Fruit fly (Drosophila melanogaster) whole organism, embryonic: Measurements from ENCODE around the gene CG12992.
A peak's percentile ranks its signal among the peaks of the same experiment; 100 is the strongest.

Experiments used
- Atf-2 ChIP-seq: fragments of 200-800 bp; sonication (Bioruptor generic); optimal IDR thresholded peaks from 2 replicates; lab custom pipeline; 2016; ENCODE audit warnings: missing biosample characterization, missing genetic modification characterization
- Bdp1 ChIP-seq: fragments of 200-800 bp; sonication (Bioruptor generic); optimal IDR thresholded peaks from 3 replicates; lab custom pipeline; 2016; ENCODE audit warnings: missing biosample characterization, missing genetic modification characterization
- CG1024 ChIP-seq: fragments of 200-800 bp; sonication (Bioruptor generic); IDR thresholded peaks from 2 replicates; pipeline ENCODE4 v1.3.6; 2022; ENCODE audit warnings: missing biosample characterization, missing genetic modification characterization
- CG10366 ChIP-seq: fragments of 200-800 bp; sonication (Bioruptor generic); IDR thresholded peaks from 2 replicates; pipeline ENCODE4 v1.3.6; 2022; ENCODE audit warnings: missing biosample characterization, missing genetic modification characterization
- CG13296 ChIP-seq: fragments of 200-800 bp; sonication (Bioruptor generic); optimal IDR thresholded peaks from 3 replicates; lab custom pipeline; 2018; ENCODE audit warnings: missing biosample characterization, mild to moderate bottlenecking, missing genetic modification characterization
- CG15073 ChIP-seq: fragments of 200-800 bp; sonication (Bioruptor generic); optimal IDR thresholded peaks from 2 replicates; lab custom pipeline; 2016; ENCODE audit warnings: missing biosample characterization, missing genetic modification characterization
- CG15514 ChIP-seq: fragments of 200-800 bp; sonication (Bioruptor generic); optimal IDR thresholded peaks from 3 replicates; lab custom pipeline; 2017; ENCODE audit warnings: missing biosample characterization, missing genetic modification characterization, mild to moderate bottlenecking, moderate library complexity, missing genetic modification reagents
- CG18011 ChIP-seq: fragments of 200-800 bp; sonication (Bioruptor generic); optimal IDR thresholded peaks from 2 replicates; lab custom pipeline; 2017; ENCODE audit warnings: missing biosample characterization, missing genetic modification characterization, mild to moderate bottlenecking, moderate library complexity, missing genotype
- CG18476 ChIP-seq: fragments of 200-800 bp; sonication (Bioruptor generic); optimal IDR thresholded peaks from 2 replicates; lab custom pipeline; 2016; ENCODE audit warnings: missing biosample characterization, mild to moderate bottlenecking, missing genetic modification characterization
- CG18764 ChIP-seq: fragments of 200-800 bp; sonication (Bioruptor generic); optimal IDR thresholded peaks from 3 replicates; lab custom pipeline; 2016; ENCODE audit warnings: missing biosample characterization, missing genetic modification characterization
- CG31441 ChIP-seq: fragments of 200-800 bp; sonication (Bioruptor generic); IDR thresholded peaks from 2 replicates; pipeline ENCODE4 v1.3.6; 2022; ENCODE audit warnings: missing biosample characterization, missing genetic modification characterization
- CG33213 ChIP-seq: fragments of 200-800 bp; sonication (Bioruptor generic); optimal IDR thresholded peaks from 3 replicates; lab custom pipeline; 2016; ENCODE audit warnings: missing biosample characterization, missing genetic modification characterization
- CG33557 ChIP-seq: fragments of 200-800 bp; sonication (Bioruptor generic); optimal IDR thresholded peaks from 2 replicates; lab custom pipeline; 2019; ENCODE audit warnings: missing biosample characterization, mild to moderate bottlenecking, missing genetic modification characterization, moderate library complexity
- CG42726 ChIP-seq: fragments of 200-800 bp; sonication (Bioruptor generic); IDR thresholded peaks from 2 replicates; pipeline ENCODE4 v1.3.6; 2022; ENCODE audit warnings: missing biosample characterization, missing genetic modification characterization; ENCODE audit not compliant: partially characterized antibody
- CG4404 ChIP-seq: fragments of 200-800 bp; sonication (Bioruptor generic); IDR thresholded peaks from 2 replicates; pipeline ENCODE4 v1.3.6; 2022; ENCODE audit warnings: missing biosample characterization, missing genetic modification characterization
- CG8281 ChIP-seq: fragments of 200-800 bp; sonication (Bioruptor generic); optimal IDR thresholded peaks from 2 replicates; lab custom pipeline; 2018; ENCODE audit warnings: missing biosample characterization, mild to moderate bottlenecking, missing genetic modification characterization, moderate library complexity
- CG8478 ChIP-seq: fragments of >200 bp; optimal IDR thresholded peaks from 2 replicates; lab custom pipeline; 2018
- CG9609 ChIP-seq: fragments of 200-800 bp; sonication (Bioruptor generic); optimal IDR thresholded peaks from 3 replicates; lab custom pipeline; 2016; ENCODE audit warnings: missing biosample characterization, missing genetic modification characterization
- CoRest ChIP-seq: fragments of 200-800 bp; sonication (Bioruptor generic); optimal IDR thresholded peaks from 3 replicates; lab custom pipeline; 2018; ENCODE audit warnings: missing biosample characterization, mild to moderate bottlenecking, missing genetic modification characterization, moderate library complexity
- Gug ChIP-seq: fragments of 200-800 bp; sonication (Bioruptor generic); IDR thresholded peaks from 4 replicates; pipeline ENCODE4 v1.3.6; 2022; ENCODE audit warnings: missing biosample characterization, missing genetic modification characterization
- H2.0 ChIP-seq: fragments of 200-800 bp; sonication (Bioruptor generic); IDR thresholded peaks from 2 replicates; pipeline ENCODE4 v1.3.6; 2022; ENCODE audit warnings: missing biosample characterization, missing genetic modification characterization
- HLHmδ ChIP-seq: fragments of 200-800 bp; sonication (Bioruptor generic); optimal IDR thresholded peaks from 2 replicates; lab custom pipeline; 2018; ENCODE audit warnings: missing biosample characterization, mild to moderate bottlenecking, missing genetic modification characterization, moderate library complexity
- Hand ChIP-seq: fragments of 200-800 bp; sonication (Bioruptor generic); optimal IDR thresholded peaks from 2 replicates; lab custom pipeline; 2017; ENCODE audit warnings: mild to moderate bottlenecking, missing biosample characterization, missing genetic modification reagents, missing genetic modification characterization
- Neu2 ChIP-seq: fragments of 200-800 bp; sonication (Bioruptor generic); optimal IDR thresholded peaks from 3 replicates; lab custom pipeline; 2016; ENCODE audit warnings: missing biosample characterization, missing genetic modification characterization, borderline replicate concordance
- Nf-YA ChIP-seq: fragments of 200-800 bp; sonication (Bioruptor generic); IDR thresholded peaks from 2 replicates; pipeline ENCODE4 v1.3.6; 2022; ENCODE audit warnings: missing biosample characterization, missing genetic modification characterization
- Nf-YB ChIP-seq: fragments of 200-800 bp; sonication (Bioruptor generic); optimal IDR thresholded peaks from 3 replicates; lab custom pipeline; 2019; ENCODE audit warnings: missing biosample characterization, mild to moderate bottlenecking, missing genetic modification characterization, moderate library complexity
- Oaz ChIP-seq: fragments of 200-800 bp; sonication (Bioruptor generic); IDR thresholded peaks from 2 replicates; pipeline ENCODE4 v1.3.6; 2022; ENCODE audit warnings: missing biosample characterization, missing genetic modification characterization
- Usf ChIP-seq: fragments of 200-800 bp; sonication (Bioruptor generic); optimal IDR thresholded peaks from 2 replicates; lab custom pipeline; 2017; ENCODE audit warnings: missing genotype, missing biosample characterization, missing genetic modification characterization
- ap ChIP-seq: fragments of 200-800 bp; sonication (Bioruptor generic); IDR thresholded peaks from 2 replicates; pipeline ENCODE4 v1.3.6; 2022; ENCODE audit warnings: missing biosample characterization, missing genetic modification characterization
- br ChIP-seq: fragments of >200 bp; optimal IDR thresholded peaks from 2 replicates; lab custom pipeline; 2017
- btn ChIP-seq: fragments of 200-800 bp; sonication (Bioruptor generic); optimal IDR thresholded peaks from 2 replicates; lab custom pipeline; 2016; ENCODE audit warnings: missing biosample characterization, missing genetic modification characterization
- crc ChIP-seq: fragments of 200-800 bp; sonication (Bioruptor generic); optimal IDR thresholded peaks from 2 replicates; lab custom pipeline; 2016; ENCODE audit warnings: missing biosample characterization, missing genetic modification characterization
- dimm ChIP-seq: fragments of 200-800 bp; sonication (Bioruptor generic); IDR thresholded peaks from 2 replicates; pipeline ENCODE4 v1.3.6; 2022; ENCODE audit warnings: missing biosample characterization, missing genetic modification characterization
- dmrt11E ChIP-seq: fragments of 200-800 bp; sonication (Bioruptor generic); optimal IDR thresholded peaks from 3 replicates; lab custom pipeline; 2018; ENCODE audit warnings: missing biosample characterization, mild to moderate bottlenecking, missing genetic modification characterization, moderate library complexity
- dysf ChIP-seq: fragments of 200-800 bp; sonication (Bioruptor generic); IDR thresholded peaks from 3 replicates; pipeline ENCODE4 v1.3.6; 2022; ENCODE audit warnings: missing biosample characterization, missing genetic modification characterization
- emc ChIP-seq: fragments of 200-800 bp; sonication (Bioruptor generic); optimal IDR thresholded peaks from 2 replicates; lab custom pipeline; 2016; ENCODE audit warnings: missing biosample characterization, missing genetic modification characterization
- esg ChIP-seq: fragments of 200-800 bp; sonication (Bioruptor generic); conservative IDR thresholded peaks from 2 replicates; pipeline ENCODE4 v1.3.6; 2022; ENCODE audit warnings: missing biosample characterization, missing genetic modification characterization
- eyg ChIP-seq: fragments of 200-800 bp; sonication (Bioruptor generic); optimal IDR thresholded peaks from 3 replicates; lab custom pipeline; 2016; ENCODE audit warnings: missing biosample characterization, missing genetic modification characterization
- gro ChIP-seq: fragments of 200-800 bp; sonication (Bioruptor generic); optimal IDR thresholded peaks from 2 replicates; lab custom pipeline; 2016; ENCODE audit warnings: missing biosample characterization, missing genetic modification characterization
- hb ChIP-seq: fragments of 200-800 bp; sonication (Bioruptor generic); IDR thresholded peaks from 3 replicates; pipeline ENCODE4 v1.3.6; 2022; ENCODE audit warnings: missing biosample characterization, missing genetic modification characterization; ENCODE audit not compliant: partially characterized antibody
- jigr1 ChIP-seq: fragments of 200-800 bp; sonication (Bioruptor generic); IDR thresholded peaks from 3 replicates; pipeline ENCODE4 v1.3.6; 2022; ENCODE audit warnings: missing biosample characterization, missing genetic modification characterization
- klu ChIP-seq: fragments of 200-800 bp; sonication (Bioruptor generic); IDR thresholded peaks from 2 replicates; pipeline ENCODE4 v1.3.6; 2022; ENCODE audit warnings: missing biosample characterization, missing genetic modification characterization
- nerfin-1 ChIP-seq: fragments of 200-800 bp; sonication (Bioruptor generic); optimal IDR thresholded peaks from 3 replicates; lab custom pipeline; 2019; ENCODE audit warnings: missing biosample characterization, mild to moderate bottlenecking, missing genetic modification characterization, moderate library complexity
- nom ChIP-seq: fragments of 200-800 bp; sonication (Bioruptor generic); optimal IDR thresholded peaks from 2 replicates; lab custom pipeline; 2017; ENCODE audit warnings: missing biosample characterization, missing genetic modification characterization, mild to moderate bottlenecking, moderate library complexity, missing genetic modification reagents
- peb ChIP-seq: fragments of 200-800 bp; sonication (Bioruptor generic); IDR thresholded peaks from 2 replicates; pipeline ENCODE4 v1.3.6; 2022; ENCODE audit warnings: missing biosample characterization, missing genetic modification characterization
- ranshi ChIP-seq: fragments of 200-800 bp; sonication (Bioruptor generic); IDR thresholded peaks from 2 replicates; pipeline ENCODE4 v1.3.6; 2022; ENCODE audit warnings: missing biosample characterization, missing genetic modification characterization
- repo ChIP-seq: fragments of 200-800 bp; sonication (Bioruptor generic); optimal IDR thresholded peaks from 2 replicates; lab custom pipeline; 2016; ENCODE audit warnings: missing biosample characterization, missing genetic modification characterization
- sd ChIP-seq: fragments of 200-800 bp; sonication (Bioruptor generic); optimal IDR thresholded peaks from 3 replicates; lab custom pipeline; 2018; ENCODE audit warnings: missing biosample characterization, mild to moderate bottlenecking, missing genetic modification characterization, moderate library complexity
- sisA ChIP-seq: fragments of 200-800 bp; sonication (Bioruptor generic); IDR thresholded peaks from 2 replicates; pipeline ENCODE4 v1.3.6; 2022; ENCODE audit warnings: missing biosample characterization, missing genetic modification characterization
- sqz ChIP-seq: fragments of 200-800 bp; sonication (Bioruptor generic); optimal IDR thresholded peaks from 3 replicates; lab custom pipeline; 2018; ENCODE audit warnings: missing biosample characterization, mild to moderate bottlenecking, missing genetic modification characterization
- tna ChIP-seq: fragments of 200-800 bp; sonication (Bioruptor generic); IDR thresholded peaks from 2 replicates; pipeline ENCODE4 v1.3.6; 2022; ENCODE audit warnings: missing biosample characterization, missing genetic modification characterization; ENCODE audit not compliant: partially characterized antibody
- ttk ChIP-seq: fragments of 200-800 bp; sonication (Bioruptor generic); IDR thresholded peaks from 2 replicates; pipeline ENCODE4 v2.1.2; 2022; ENCODE audit warnings: missing biosample characterization, missing genetic modification characterization
- vnd ChIP-seq: fragments of 200-800 bp; sonication (Bioruptor generic); IDR thresholded peaks from 3 replicates; pipeline ENCODE4 v1.3.6; 2022; ENCODE audit warnings: missing biosample characterization, missing genetic modification characterization; ENCODE audit not compliant: partially characterized antibody

Gene CG12992

dm6 chrX:17582650-17583049 lies 6.0 kb upstream of the CG12992 start:
- no peak for TF ChIP-seq CG42726 (GFP tag; lab: Robert Waterston, UW)
- TF ChIP-seq CG15073 (GFP tag; lab: Kevin White, UChicago): no peak
- no peak for TF ChIP-seq CG31441 (GFP tag; lab: Robert Waterston, UW)
- no peak for TF ChIP-seq emc (GFP tag; lab: Kevin White, UChicago)
- no peak for TF ChIP-seq Atf-2 (GFP tag; lab: Kevin White, UChicago)
- TF ChIP-seq sisA (GFP tag; lab: Robert Waterston, UW): no peak
- TF ChIP-seq CG33213 (GFP tag; lab: Kevin White, UChicago): peak; percentile 46
- no peak for TF ChIP-seq CG1024 (GFP tag; lab: Robert Waterston, UW)
- TF ChIP-seq crc: peak; percentile 33
- no peak for TF ChIP-seq CG4404 (GFP tag; lab: Robert Waterston, UW)
- no peak for TF ChIP-seq CG8281 (tag; lab: Kevin White, UChicago)
- TF ChIP-seq Neu2: no peak
- TF ChIP-seq CoRest (tag; lab: Kevin White, UChicago): no peak
- TF ChIP-seq Oaz (GFP tag; lab: Robert Waterston, UW): no peak
- no peak for TF ChIP-seq HLHmδ (GFP tag; lab: Kevin White, UChicago)
- no peak for TF ChIP-seq Hand (GFP tag; lab: Kevin White, UChicago)
- TF ChIP-seq vnd (GFP tag; lab: Robert Waterston, UW): no peak
- TF ChIP-seq ap: no peak
- TF ChIP-seq klu (GFP tag; lab: Robert Waterston, UW): no peak
- no peak for TF ChIP-seq sd (tag; lab: Kevin White, UChicago)
- TF ChIP-seq CG8478 (lab: Kevin White, UChicago): no peak
- peak; percentile 12 for TF ChIP-seq sqz (GFP tag; lab: Kevin White, UChicago)
- no peak for TF ChIP-seq dimm (GFP tag; lab: Robert Waterston, UW)
- no peak for TF ChIP-seq ttk
- TF ChIP-seq ranshi (GFP tag; lab: Robert Waterston, UW): peak; percentile 18; the same call in 1 of the 2 replicates
- TF ChIP-seq hb (GFP tag; lab: Robert Waterston, UW): no peak
- no peak for TF ChIP-seq Nf-YA
- TF ChIP-seq dmrt11E: peak; percentile 3
- peak; percentile 9 for TF ChIP-seq CG18476 (GFP tag; lab: Kevin White, UChicago)
- TF ChIP-seq CG15514 (GFP tag; lab: Kevin White, UChicago): peak; percentile 58
- TF ChIP-seq dysf (GFP tag; lab: Robert Waterston, UW): 0 out of 3 replicates have a peak, but pooled peaks have one; percentile 19
- TF ChIP-seq nom (GFP tag; lab: Kevin White, UChicago): no peak
- TF ChIP-seq eyg: peak; percentile 18
- TF ChIP-seq Nf-YB (GFP tag; lab: Kevin White, UChicago): no peak
- peak; percentile 12 for TF ChIP-seq CG33557 (GFP tag; lab: Kevin White, UChicago)
- TF ChIP-seq CG18011 (GFP tag; lab: Kevin White, UChicago): no peak
- TF ChIP-seq Usf (GFP tag; lab: Kevin White, UChicago): no peak
- TF ChIP-seq peb (GFP tag; lab: Robert Waterston, UW): no peak
- TF ChIP-seq CG18764 (GFP tag; lab: Kevin White, UChicago): peak; percentile 15
- peak; percentile 16 for TF ChIP-seq nerfin-1
- TF ChIP-seq jigr1: no peak
- no peak for TF ChIP-seq btn
- no peak for TF ChIP-seq gro (GFP tag; lab: Kevin White, UChicago)
- no peak for TF ChIP-seq CG10366 (GFP tag; lab: Robert Waterston, UW)
- TF ChIP-seq CG9609 (GFP tag; lab: Kevin White, UChicago): no peak
- TF ChIP-seq esg (GFP tag; lab: Robert Waterston, UW): no peak
- no peak for TF ChIP-seq Gug (GFP tag; lab: Robert Waterston, UW)
- peak; percentile 42 for TF ChIP-seq repo
- no peak for TF ChIP-seq tna (GFP tag; lab: Robert Waterston, UW)
- peak; percentile 27 for TF ChIP-seq Bdp1 (GFP tag; lab: Kevin White, UChicago)
- no peak; the same call in 1 of the 2 replicates for TF ChIP-seq H2.0 (GFP tag; lab: Robert Waterston, UW)
- TF ChIP-seq br (lab: Kevin White, UChicago): no peak
- peak; percentile 53 for TF ChIP-seq CG13296 (GFP tag; lab: Kevin White, UChicago)
